Fruit fly (Drosophila melanogaster): ENCODE measurements around the gene snk.

The snk gene

dm6 chr3R:13051298-13051723 lies 8.7 kb upstream of the snk start, which contains the start of gene CG7966 (continued):
- TF ChIP-seq Hr38 (GFP tag; optimal IDR thresholded peaks at IDR 0.05) (no peak), Sox102F (GFP tag; optimal IDR thresholded peaks at IDR 0.05) (peak; percentile 67), Lpt (GFP tag; optimal IDR thresholded peaks at IDR 0.05) (peak; percentile 42), CG1621 (tag; optimal IDR thresholded peaks at IDR 0.05) (peak; percentile 25), CG3032 (tag; optimal IDR thresholded peaks at IDR 0.05) (peak; percentile 23)

- TF ChIP-seq CG6792 (GFP tag; optimal IDR thresholded peaks at IDR 0.05) (no peak), CG4318 (GFP tag; optimal IDR thresholded peaks at IDR 0.05) (no peak), Hr39 (GFP tag; optimal IDR thresholded peaks at IDR 0.05) (no peak), CG6808 (GFP tag; optimal IDR thresholded peaks at IDR 0.05) (no peak), Ets96B (tag; optimal IDR thresholded peaks at IDR 0.05) (no peak), CG31627 (GFP tag; optimal IDR thresholded peaks at IDR 0.05) (no peak)
These were observed 4.9 kb upstream of the snk start, which contains the start of gene CG31157 for dm6 chr3R:13047431-13047830. TSS of gene CG31157 (plus strand) at chr3R:13047731.

dm6 chr3R:13044459-13044858 lies 1.9 kb upstream of the snk start, which contains the start of gene Hsc70-2:
TSS of gene Hsc70-2 (plus strand) at chr3R:13044759.
- no peak for TF ChIP-seq CG32006 (GFP tag; optimal IDR thresholded peaks at IDR 0.05)
- no peak for TF ChIP-seq achi (GFP tag; optimal IDR thresholded peaks at IDR 0.05)
- TF ChIP-seq salr (GFP tag; optimal IDR thresholded peaks at IDR 0.05): no peak
- TF ChIP-seq fd59A (GFP tag; optimal IDR thresholded peaks at IDR 0.05): no peak
- no peak for TF ChIP-seq Hr38 (GFP tag; optimal IDR thresholded peaks at IDR 0.05)
- no peak for TF ChIP-seq topi (GFP tag; optimal IDR thresholded peaks at IDR 0.05)
- no peak for TF ChIP-seq acj6 (GFP tag; optimal IDR thresholded peaks at IDR 0.05)
- TF ChIP-seq CG4318 (GFP tag; optimal IDR thresholded peaks at IDR 0.05): no peak
- TF ChIP-seq ss (GFP tag; optimal IDR thresholded peaks at IDR 0.05): no peak

- no peak for TF ChIP-seq CG10669 (GFP tag; optimal IDR thresholded peaks at IDR 0.05)
- no peak for TF ChIP-seq pdm3 (GFP tag; optimal IDR thresholded peaks at IDR 0.05)
- no peak for TF ChIP-seq Sox102F (GFP tag; optimal IDR thresholded peaks at IDR 0.05)
- no peak for TF ChIP-seq fkh (GFP tag; optimal IDR thresholded peaks at IDR 0.05)
- TF ChIP-seq dsx (GFP tag; optimal IDR thresholded peaks at IDR 0.05; ENCODE audit: poor library complexity, severe bottlenecking): no peak
- TF ChIP-seq ss (GFP tag; optimal IDR thresholded peaks at IDR 0.05): no peak
- no peak for TF ChIP-seq Eip75B (GFP tag; optimal IDR thresholded peaks at IDR 0.05)
- no peak for TF ChIP-seq CG3032 (tag; optimal IDR thresholded peaks at IDR 0.05)
- no peak for TF ChIP-seq CG16779 (tag; optimal IDR thresholded peaks at IDR 0.05)
- TF ChIP-seq esn (GFP tag; optimal IDR thresholded peaks at IDR 0.05): no peak
- TF ChIP-seq CG10631 (GFP tag; optimal IDR thresholded peaks at IDR 0.05): no peak
- no peak for TF ChIP-seq CG7368 (GFP tag; optimal IDR thresholded peaks at IDR 0.05)
These were observed 1.3 kb upstream of the snk start, which contains the start of gene CG45122 for dm6 chr3R:13043857-13044256. TSS of gene CG45122 (plus strand) at chr3R:13044157.

- TF ChIP-seq svp (GFP tag) (no peak), vri (GFP tag; optimal IDR thresholded peaks at IDR 0.05) (no peak), CG6163 (GFP tag; IDR thresholded peaks at IDR 0.05) (no peak), Hr4 (GFP tag; optimal IDR thresholded peaks at IDR 0.05) (no peak), eg (GFP tag; IDR thresholded peaks at IDR 0.05) (no peak), esn (GFP tag; optimal IDR thresholded peaks at IDR 0.05) (no peak), net (GFP tag; optimal IDR thresholded peaks at IDR 0.05) (no peak), CG10631 (GFP tag; optimal IDR thresholded peaks at IDR 0.05) (no peak), CG16779 (tag; optimal IDR thresholded peaks at IDR 0.05) (no peak), CG11294 (GFP tag; IDR thresholded peaks at IDR 0.05) (no peak), CG34406 (GFP tag; optimal IDR thresholded peaks at IDR 0.05) (no peak), CG4318 (GFP tag; optimal IDR thresholded peaks at IDR 0.05) (no peak), acj6 (GFP tag; optimal IDR thresholded peaks at IDR 0.05) (no peak), Smox (GFP tag; optimal IDR thresholded peaks at IDR 0.05) (no peak), dsx (GFP tag; optimal IDR thresholded peaks at IDR 0.05; ENCODE audit: poor library complexity, severe bottlenecking) (no peak), CG32006 (GFP tag; optimal IDR thresholded peaks at IDR 0.05) (no peak), CG6808 (GFP tag; optimal IDR thresholded peaks at IDR 0.05) (no peak), lz (GFP tag; optimal IDR thresholded peaks at IDR 0.05) (no peak), fd59A (GFP tag; optimal IDR thresholded peaks at IDR 0.05) (no peak), dac (GFP tag; optimal IDR thresholded peaks at IDR 0.05) (no peak)
These were observed 820 bp downstream of the snk start, which contains the start of gene CG11670 for dm6 chr3R:13041750-13042149. TSS of gene CG11670 (plus strand) at chr3R:13042050.
